Fruit fly (Drosophila melanogaster): Measurements from ENCODE around the gene noc.

noc gene

DNA sequence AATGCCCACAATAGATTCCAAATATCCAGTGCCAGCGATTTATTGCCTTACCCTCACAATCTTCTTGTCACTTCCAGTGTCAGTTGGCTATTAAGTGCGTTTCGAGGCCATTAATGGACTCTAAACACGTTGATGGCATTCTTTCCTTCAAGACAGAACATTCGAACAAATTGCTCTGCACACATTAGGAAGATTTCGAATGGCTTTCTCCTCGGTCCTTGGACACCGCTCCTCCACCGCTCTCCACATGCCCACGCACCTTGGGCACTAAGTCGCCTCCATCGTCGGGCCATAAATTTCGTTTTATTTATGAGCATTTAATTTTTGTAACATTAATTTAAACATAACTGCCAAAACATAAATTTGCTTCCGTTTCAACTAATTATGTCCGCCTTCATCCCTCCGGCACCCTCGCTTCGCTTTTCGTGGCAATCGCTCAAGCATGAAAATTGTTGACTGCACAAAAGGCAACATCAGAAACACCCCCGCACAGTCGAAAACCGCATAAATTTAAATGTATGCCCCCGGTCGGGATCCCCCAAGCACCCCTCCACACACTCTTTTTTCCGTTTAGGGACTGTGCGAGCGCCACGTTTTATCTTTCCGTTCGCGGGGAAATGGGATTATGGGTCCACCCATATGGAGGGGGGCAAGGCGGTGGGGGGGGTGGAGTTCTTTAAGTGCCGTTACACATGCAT is 46.2 kb downstream of the noc start:
- no peak for TF ChIP-seq CG32121 (GFP tag; IDR thresholded peaks at IDR 0.05)
- no peak for TF ChIP-seq CG15710 (tag; optimal IDR thresholded peaks at IDR 0.05)
- peak; percentile 60 for TF ChIP-seq CG8159 (tag; optimal IDR thresholded peaks at IDR 0.05)
- TF ChIP-seq CG8301 (tag; optimal IDR thresholded peaks at IDR 0.05): no peak
- TF ChIP-seq gl (tag; optimal IDR thresholded peaks at IDR 0.05): no peak

dm6 chr2L:14537432-14538221 is 47.0 kb downstream of the noc start:
- no peak for TF ChIP-seq gl (tag; optimal IDR thresholded peaks at IDR 0.05)
- TF ChIP-seq rn (GFP tag; IDR thresholded peaks at IDR 0.05): no peak
- no peak for TF ChIP-seq CG9948 (tag; optimal IDR thresholded peaks at IDR 0.05)
- TF ChIP-seq CG8301 (tag; optimal IDR thresholded peaks at IDR 0.05): no peak
- no peak for TF ChIP-seq CG17806 (tag; optimal IDR thresholded peaks at IDR 0.05)
- no peak for TF ChIP-seq CG34367 (tag; optimal IDR thresholded peaks at IDR 0.05)

DNA sequence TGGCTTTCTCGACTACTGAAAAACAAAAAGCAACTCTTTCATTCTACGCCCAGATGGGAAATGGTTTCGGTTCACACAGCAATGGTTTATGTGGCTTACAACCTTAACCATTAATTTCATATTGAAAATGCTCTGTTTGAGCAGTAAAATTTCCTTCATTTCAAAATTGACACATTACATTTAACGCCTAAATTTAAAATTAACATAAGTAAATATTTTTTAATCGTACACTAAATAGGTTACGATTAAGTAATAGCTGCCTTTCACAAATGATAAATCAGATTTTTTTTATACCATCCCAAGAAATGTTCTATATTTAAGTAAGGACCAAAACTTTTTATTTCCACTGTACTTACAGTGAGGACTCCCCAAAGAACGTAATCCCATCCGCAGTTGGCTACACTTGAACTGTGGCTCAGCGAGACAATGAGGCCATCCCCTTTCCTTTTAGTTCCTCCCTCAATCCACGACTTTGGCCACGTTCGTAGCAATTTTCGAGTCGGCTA is 48.2 kb downstream of the noc start:
- TF ChIP-seq EcR (GFP tag; optimal IDR thresholded peaks at IDR 0.05) (no peak), Pif1A (GFP tag; optimal IDR thresholded peaks at IDR 0.05) (peak; percentile 7)

DNA sequence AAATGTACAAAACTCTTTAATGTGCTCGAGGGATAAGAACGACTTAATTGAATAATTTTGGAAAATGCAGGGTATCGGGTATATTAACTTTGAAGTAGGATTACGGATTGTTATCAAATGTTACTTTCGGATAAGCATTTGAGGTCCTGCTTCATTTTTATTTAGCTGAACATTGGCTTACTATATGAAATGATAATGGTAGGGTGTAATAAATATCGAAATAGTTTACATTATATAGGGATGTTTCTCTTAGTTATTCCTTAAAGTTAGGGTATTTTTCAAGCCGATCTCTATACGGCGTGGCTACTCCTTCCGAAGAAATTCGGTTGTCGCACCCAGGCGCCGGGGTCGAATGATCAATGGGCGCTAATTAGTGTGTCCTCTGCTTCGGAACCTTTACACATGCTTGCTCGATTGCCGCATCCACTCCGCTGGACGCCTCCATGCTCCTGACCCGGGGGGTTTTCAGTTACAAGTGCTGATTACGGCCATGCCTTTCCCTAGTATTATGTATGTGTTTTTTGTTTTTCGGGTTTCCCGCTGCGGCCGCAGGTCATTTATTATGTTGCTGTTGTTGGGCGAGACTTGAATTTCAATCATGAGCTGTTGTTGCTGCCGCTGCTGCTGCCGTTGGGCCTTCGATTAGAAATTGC is 49.3 kb downstream of the noc start:
- no peak for TF ChIP-seq D1 (tag; optimal IDR thresholded peaks at IDR 0.05)
- no peak for TF ChIP-seq CG13204 (GFP tag; optimal IDR thresholded peaks at IDR 0.05)
- TF ChIP-seq CG8301 (tag; optimal IDR thresholded peaks at IDR 0.05): no peak
- TF ChIP-seq CG15710 (tag; optimal IDR thresholded peaks at IDR 0.05): no peak
- no peak for TF ChIP-seq CG32121 (GFP tag; IDR thresholded peaks at IDR 0.05)

DNA sequence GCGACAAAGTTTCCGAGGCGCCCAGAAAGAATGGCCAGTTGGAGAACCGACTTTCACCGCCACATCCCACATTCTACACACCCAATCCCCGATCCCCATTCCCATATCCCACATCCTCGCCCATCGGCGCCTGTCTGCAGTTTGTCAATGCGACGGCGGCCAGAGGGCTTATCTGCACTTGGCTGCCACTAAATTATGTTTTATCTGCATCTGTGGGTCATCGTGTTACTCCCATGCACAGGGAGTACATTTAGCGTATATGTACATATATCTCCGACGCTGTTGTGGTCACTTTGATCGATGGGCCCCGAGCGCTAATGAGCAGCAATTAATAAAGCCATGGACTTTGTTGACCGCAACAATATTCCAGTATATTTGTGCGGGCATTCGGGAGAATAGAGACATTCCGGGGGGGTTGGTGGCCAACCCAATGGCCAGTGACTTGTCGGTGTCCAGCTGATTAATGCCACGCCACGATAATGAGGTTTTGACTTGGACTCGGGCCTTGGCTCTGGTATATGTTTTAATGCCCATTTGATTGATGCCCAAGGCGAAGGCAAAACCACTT is 50.0 kb downstream of the noc start:
- TF ChIP-seq EcR (GFP tag; optimal IDR thresholded peaks at IDR 0.05) (peak; percentile 69), gl (tag; optimal IDR thresholded peaks at IDR 0.05) (peak; percentile 12), CG8159 (tag; optimal IDR thresholded peaks at IDR 0.05) (no peak), Pif1B (GFP tag; optimal IDR thresholded peaks at IDR 0.05) (no peak)

Measured in whole organism, pupa.